Fruit fly (Drosophila melanogaster) whole organism, embryonic: ENCODE results near the gene Dh44.

Source experiments
- Asciz ChIP-seq: fragments of 200-800 bp; sonication (Bioruptor generic); optimal IDR thresholded peaks from 2 replicates; lab custom pipeline; 2017; ENCODE audit warnings: missing biosample characterization, mild to moderate bottlenecking, missing genetic modification characterization, missing genetic modification reagents
- Bdp1 ChIP-seq: fragments of 200-800 bp; sonication (Bioruptor generic); optimal IDR thresholded peaks from 3 replicates; lab custom pipeline; 2016; ENCODE audit warnings: missing biosample characterization, missing genetic modification characterization
- CG10267 ChIP-seq: fragments of 200-800 bp; sonication (Bioruptor generic); optimal IDR thresholded peaks from 2 replicates; lab custom pipeline; 2018; ENCODE audit warnings: missing biosample characterization, mild to moderate bottlenecking, missing genetic modification characterization, moderate library complexity
- CG10959 ChIP-seq: fragments of 200-800 bp; sonication (Bioruptor generic); IDR thresholded peaks from 2 replicates; pipeline ENCODE4 v1.3.6; 2022; ENCODE audit warnings: missing biosample characterization, missing genetic modification characterization
- CG11456 ChIP-seq: fragments of 200-800 bp; sonication (Bioruptor generic); IDR thresholded peaks from 3 replicates; pipeline ENCODE4 v1.3.6; 2022; ENCODE audit warnings: missing biosample characterization, missing genetic modification characterization
- CG12104 ChIP-seq: fragments of 200-800 bp; sonication (Bioruptor generic); optimal IDR thresholded peaks from 3 replicates; lab custom pipeline; 2016; ENCODE audit warnings: missing biosample characterization, missing genetic modification characterization
- CG13123 ChIP-seq: fragments of 200-800 bp; sonication (Bioruptor generic); optimal IDR thresholded peaks from 2 replicates; lab custom pipeline; 2016; ENCODE audit warnings: missing biosample characterization, missing genetic modification characterization
- CG13424 ChIP-seq: fragments of 200-800 bp; sonication (Bioruptor generic); optimal IDR thresholded peaks from 2 replicates; lab custom pipeline; 2019; ENCODE audit warnings: missing biosample characterization, mild to moderate bottlenecking, missing genetic modification characterization, moderate library complexity
- CG13624 ChIP-seq: fragments of 200-800 bp; sonication (Bioruptor generic); optimal IDR thresholded peaks from 2 replicates; lab custom pipeline; 2016; ENCODE audit warnings: missing biosample characterization, missing genetic modification characterization
- CG14667 ChIP-seq: fragments of 200-800 bp; sonication (Bioruptor generic); IDR thresholded peaks from 2 replicates; pipeline ENCODE4 v1.3.6; 2022; ENCODE audit warnings: missing biosample characterization, missing genetic modification characterization
- CG16815 ChIP-seq: fragments of 200-800 bp; sonication (Bioruptor generic); optimal IDR thresholded peaks from 3 replicates; lab custom pipeline; 2017; ENCODE audit warnings: missing biosample characterization, mild to moderate bottlenecking, missing genetic modification characterization
- CG16863 ChIP-seq: fragments of 200-800 bp; sonication (Bioruptor generic); optimal IDR thresholded peaks from 3 replicates; lab custom pipeline; 2016; ENCODE audit warnings: missing biosample characterization, missing genetic modification characterization
- CG18476 ChIP-seq: fragments of 200-800 bp; sonication (Bioruptor generic); optimal IDR thresholded peaks from 2 replicates; lab custom pipeline; 2016; ENCODE audit warnings: missing biosample characterization, mild to moderate bottlenecking, missing genetic modification characterization
- CG5953 ChIP-seq: fragments of 200-800 bp; sonication (Bioruptor generic); IDR thresholded peaks from 2 replicates; pipeline ENCODE4 v1.3.6; 2022; ENCODE audit warnings: missing biosample characterization, missing genetic modification characterization
- CG6254 ChIP-seq: fragments of 200-800 bp; sonication (Bioruptor generic); optimal IDR thresholded peaks from 3 replicates; lab custom pipeline; 2017; ENCODE audit warnings: mild to moderate bottlenecking, missing biosample characterization, missing genetic modification reagents, missing genetic modification characterization
- CG6689 ChIP-seq: fragments of 200-800 bp; sonication (Bioruptor generic); IDR thresholded peaks from 2 replicates; pipeline ENCODE4 v1.3.6; 2022; ENCODE audit warnings: missing biosample characterization, missing genetic modification characterization
- CG7271 ChIP-seq: fragments of 200-800 bp; sonication (Bioruptor generic); optimal IDR thresholded peaks from 2 replicates; lab custom pipeline; 2018; ENCODE audit warnings: missing biosample characterization, mild to moderate bottlenecking, missing genetic modification characterization, moderate library complexity
- CG8924 ChIP-seq: fragments of 200-800 bp; optimal IDR thresholded peaks from 3 replicates; lab custom pipeline; 2019; ENCODE audit warnings: missing biosample characterization, mild to moderate bottlenecking, missing genetic modification characterization, moderate library complexity
- CG9609 ChIP-seq: fragments of 200-800 bp; sonication (Bioruptor generic); optimal IDR thresholded peaks from 3 replicates; lab custom pipeline; 2016; ENCODE audit warnings: missing biosample characterization, missing genetic modification characterization
- CoRest ChIP-seq: fragments of 200-800 bp; sonication (Bioruptor generic); optimal IDR thresholded peaks from 3 replicates; lab custom pipeline; 2018; ENCODE audit warnings: missing biosample characterization, mild to moderate bottlenecking, missing genetic modification characterization, moderate library complexity
- D ChIP-seq, 2 experiments: fragments of 200-800 bp in 1 of 2; fragments of >200 bp in 1 of 2; sonication (Bioruptor generic) in 1 of 2; optimal IDR thresholded peaks; 2 replicates in 1 of 2; 3 replicates in 1 of 2; lab custom pipeline; 2017; ENCODE audit warnings: mild to moderate bottlenecking in 1 of 2, missing biosample characterization in 1 of 2, missing genetic modification characterization in 1 of 2, missing genetic modification reagents in 1 of 2
- D19A ChIP-seq: fragments of 200-800 bp; optimal IDR thresholded peaks from 3 replicates; lab custom pipeline; 2019; ENCODE audit warnings: missing biosample characterization, mild to moderate bottlenecking, missing genetic modification characterization, moderate library complexity
- Dfd ChIP-seq, 2 experiments: fragments of >200 bp; optimal IDR thresholded peaks; 2 replicates each; lab custom pipeline; 2017; ENCODE audit warnings: missing biosample characterization in 2 of 2, missing genetic modification characterization in 2 of 2
- H15 ChIP-seq: fragments of 200-800 bp; sonication (Bioruptor generic); IDR thresholded peaks from 3 replicates; pipeline ENCODE4 v1.3.6; 2022; ENCODE audit warnings: missing biosample characterization, missing genetic modification characterization
- H2.0 ChIP-seq: fragments of 200-800 bp; sonication (Bioruptor generic); IDR thresholded peaks from 2 replicates; pipeline ENCODE4 v1.3.6; 2022; ENCODE audit warnings: missing biosample characterization, missing genetic modification characterization
- Hr51 ChIP-seq, 2 experiments: fragments of 200-800 bp; sonication (Bioruptor generic); optimal IDR thresholded peaks; 2 replicates in 1 of 2; 3 replicates in 1 of 2; lab custom pipeline; 2016 to 2018; ENCODE audit warnings: missing biosample characterization in 2 of 2, missing genetic modification characterization in 2 of 2, mild to moderate bottlenecking in 1 of 2, moderate library complexity in 1 of 2
- Hsf ChIP-seq: fragments of 200-800 bp; sonication (Bioruptor generic); optimal IDR thresholded peaks from 3 replicates; lab custom pipeline; 2016; ENCODE audit warnings: missing biosample characterization, missing genetic modification characterization
- Myb ChIP-seq: fragments of 200-800 bp; sonication (Bioruptor generic); optimal IDR thresholded peaks from 2 replicates; lab custom pipeline; 2016; ENCODE audit warnings: missing biosample characterization, missing genetic modification characterization
- Neu2 ChIP-seq: fragments of 200-800 bp; sonication (Bioruptor generic); optimal IDR thresholded peaks from 3 replicates; lab custom pipeline; 2016; ENCODE audit warnings: missing biosample characterization, missing genetic modification characterization, borderline replicate concordance
- Oli ChIP-seq: fragments of 200-800 bp; sonication (Bioruptor generic); optimal IDR thresholded peaks from 2 replicates; lab custom pipeline; 2018; ENCODE audit warnings: missing biosample characterization, mild to moderate bottlenecking, missing genetic modification characterization, moderate library complexity
- Pdp1 ChIP-seq, 2 experiments: fragments of 200-800 bp; sonication (Bioruptor generic); optimal IDR thresholded peaks; 3 replicates each; lab custom pipeline; 2016; ENCODE audit warnings: missing biosample characterization in 2 of 2, missing genetic modification characterization in 2 of 2, mild to moderate bottlenecking in 1 of 2, moderate library complexity in 1 of 2
- bigmax ChIP-seq: fragments of 200-800 bp; sonication (Bioruptor generic); optimal IDR thresholded peaks from 2 replicates; lab custom pipeline; 2018; ENCODE audit warnings: missing biosample characterization, mild to moderate bottlenecking, missing genetic modification characterization
- bowl ChIP-seq: fragments of 200-800 bp; sonication (Bioruptor generic); IDR thresholded peaks from 2 replicates; pipeline ENCODE4 v1.3.6; 2022; ENCODE audit warnings: missing biosample characterization, missing genetic modification characterization
- cato ChIP-seq: fragments of 200-800 bp; sonication (Bioruptor generic); optimal IDR thresholded peaks from 2 replicates; lab custom pipeline; 2016; ENCODE audit warnings: missing biosample characterization, missing genetic modification characterization, borderline replicate concordance
- dmrt99B ChIP-seq: fragments of 200-800 bp; sonication (Bioruptor generic); optimal IDR thresholded peaks from 2 replicates; lab custom pipeline; 2018; ENCODE audit warnings: missing biosample characterization, mild to moderate bottlenecking, missing genetic modification characterization, moderate library complexity
- fd102C ChIP-seq: fragments of 200-800 bp; sonication (Bioruptor generic); optimal IDR thresholded peaks from 2 replicates; lab custom pipeline; 2018; ENCODE audit warnings: missing biosample characterization, mild to moderate bottlenecking, missing genetic modification characterization, moderate library complexity
- gem ChIP-seq: fragments of 200-800 bp; sonication (Bioruptor generic); optimal IDR thresholded peaks from 2 replicates; lab custom pipeline; 2019; ENCODE audit warnings: missing biosample characterization, mild to moderate bottlenecking, missing genetic modification characterization, moderate library complexity
- gsb-n ChIP-seq: fragments of 200-800 bp; sonication (Bioruptor generic); optimal IDR thresholded peaks from 3 replicates; lab custom pipeline; 2018; ENCODE audit warnings: missing biosample characterization, mild to moderate bottlenecking, missing genetic modification characterization
- hb ChIP-seq: fragments of 200-800 bp; sonication (Bioruptor generic); IDR thresholded peaks from 3 replicates; pipeline ENCODE4 v1.3.6; 2022; ENCODE audit warnings: missing biosample characterization, missing genetic modification characterization; ENCODE audit not compliant: partially characterized antibody
- nmo ChIP-seq: fragments of 200-800 bp; sonication (Bioruptor generic); optimal IDR thresholded peaks from 2 replicates; lab custom pipeline; 2018; ENCODE audit warnings: missing biosample characterization, mild to moderate bottlenecking, missing genetic modification characterization, moderate library complexity
- pros ChIP-seq: fragments of 200-800 bp; sonication (Bioruptor generic); optimal IDR thresholded peaks from 3 replicates; lab custom pipeline; 2019; ENCODE audit warnings: missing biosample characterization, mild to moderate bottlenecking, missing genetic modification characterization, moderate library complexity
- pzg ChIP-seq: fragments of 200-800 bp; sonication (Bioruptor generic); optimal IDR thresholded peaks from 3 replicates; lab custom pipeline; 2018; ENCODE audit warnings: missing biosample characterization, mild to moderate bottlenecking, missing genetic modification characterization, moderate library complexity
- sc ChIP-seq, 3 experiments: fragments of >200 bp in 2 of 3; fragments of 200-800 bp in 1 of 3; sonication (Bioruptor generic) in 1 of 3; optimal IDR thresholded peaks; 2 replicates in 2 of 3; 3 replicates in 1 of 3; lab custom pipeline; 2017; ENCODE audit warnings: mild to moderate bottlenecking in 1 of 3, missing biosample characterization in 1 of 3, missing genetic modification characterization in 1 of 3, missing genetic modification reagents in 1 of 3
- sisA ChIP-seq: fragments of 200-800 bp; sonication (Bioruptor generic); IDR thresholded peaks from 2 replicates; pipeline ENCODE4 v1.3.6; 2022; ENCODE audit warnings: missing biosample characterization, missing genetic modification characterization
- slbo ChIP-seq: fragments of 200-800 bp; sonication (Bioruptor generic); IDR thresholded peaks from 2 replicates; pipeline ENCODE4 v1.3.6; 2022; ENCODE audit warnings: missing biosample characterization, missing genetic modification characterization
- tin ChIP-seq: fragments of 200-800 bp; sonication (Bioruptor generic); optimal IDR thresholded peaks from 3 replicates; lab custom pipeline; 2016; ENCODE audit warnings: missing biosample characterization, missing genetic modification characterization
- ttk ChIP-seq: fragments of 200-800 bp; sonication (Bioruptor generic); IDR thresholded peaks from 2 replicates; pipeline ENCODE4 v2.1.2; 2022; ENCODE audit warnings: missing biosample characterization, missing genetic modification characterization
- unpg ChIP-seq: fragments of 200-800 bp; sonication (Bioruptor generic); optimal IDR thresholded peaks from 3 replicates; lab custom pipeline; 2018; ENCODE audit warnings: missing biosample characterization, mild to moderate bottlenecking, missing genetic modification characterization, moderate library complexity
- zf30C ChIP-seq: fragments of 200-800 bp; sonication (Bioruptor generic); optimal IDR thresholded peaks from 3 replicates; lab custom pipeline; 2018; ENCODE audit warnings: missing biosample characterization, mild to moderate bottlenecking, missing genetic modification characterization

The Dh44 gene

dm6 chr3R:9605084-9605483, 32.9 kb upstream of the Dh44 start:
- TF ChIP-seq Asciz, result no peak
- peak; percentile 40 for TF ChIP-seq CG8924 (tag; lab: Kevin White, UChicago)
- TF ChIP-seq CG9609 (GFP tag; lab: Kevin White, UChicago), result peak; percentile 10
- no peak for TF ChIP-seq sc (optimal IDR thresholded peaks at IDR 0.05; lab: Kevin White, UChicago)
- peak; percentile 26 for TF ChIP-seq sc (GFP tag; optimal IDR thresholded peaks at IDR 0.05; lab: Kevin White, UChicago)
- no peak for TF ChIP-seq bowl (GFP tag; lab: Robert Waterston, UW)
- TF ChIP-seq gem (tag; lab: Kevin White, UChicago), result peak; percentile 58
- TF ChIP-seq CG18476, result peak; percentile 3
- no peak for TF ChIP-seq CG12104 (GFP tag; lab: Kevin White, UChicago)
- TF ChIP-seq CG6689 (GFP tag; lab: Robert Waterston, UW), result peak; percentile 55; the same call in 1 of the 2 replicates
- 0 out of 3 replicates have a peak, but pooled peaks have one; percentile 36 for TF ChIP-seq H15 (GFP tag; lab: Robert Waterston, UW)
- TF ChIP-seq Pdp1 (GFP tag; optimal IDR thresholded peaks at IDR 0.05; lab: Kevin White, UChicago), result peak; percentile 24 to 48
- no peak for TF ChIP-seq sisA (GFP tag; lab: Robert Waterston, UW)
- TF ChIP-seq D (optimal IDR thresholded peaks at IDR 0.05; lab: Kevin White, UChicago), result no peak
- peak; percentile 51 for TF ChIP-seq D (GFP tag; optimal IDR thresholded peaks at IDR 0.05; lab: Kevin White, UChicago)
- TF ChIP-seq CG13424 (tag; lab: Kevin White, UChicago), result peak; percentile 8
- TF ChIP-seq cato (GFP tag; lab: Kevin White, UChicago), result no peak
- TF ChIP-seq H2.0 (GFP tag; lab: Robert Waterston, UW), result no peak
- TF ChIP-seq CG14667, result peak; percentile 18; the same call in 1 of the 2 replicates
- no peak for TF ChIP-seq Myb (GFP tag; lab: Kevin White, UChicago)
- TF ChIP-seq tin (GFP tag; lab: Kevin White, UChicago), result peak; percentile 57
- peak; percentile 13 for TF ChIP-seq dmrt99B (tag; lab: Kevin White, UChicago)
- TF ChIP-seq CG10267 (tag; lab: Kevin White, UChicago), result peak; percentile 52
- TF ChIP-seq CG10959 (GFP tag; lab: Robert Waterston, UW), result peak; percentile 61
- no peak for TF ChIP-seq Bdp1 (GFP tag; lab: Kevin White, UChicago)
- TF ChIP-seq CG5953, result no peak
- TF ChIP-seq CG11456, result no peak
- peak; percentile 38 for TF ChIP-seq unpg (GFP tag; lab: Kevin White, UChicago)
- TF ChIP-seq nmo, result peak; percentile 63
- TF ChIP-seq Oli (tag; lab: Kevin White, UChicago), result peak; percentile 4
- peak; percentile 38 for TF ChIP-seq pros (GFP tag; lab: Kevin White, UChicago)
- peak; percentile 35 for TF ChIP-seq fd102C (GFP tag; lab: Kevin White, UChicago)
- peak; percentile 20 for TF ChIP-seq CG16815 (GFP tag; lab: Kevin White, UChicago)
- TF ChIP-seq CG6254 (GFP tag; lab: Kevin White, UChicago), result peak; percentile 54
- no peak for TF ChIP-seq CG7271 (tag; lab: Kevin White, UChicago)
- TF ChIP-seq hb, result no peak
- TF ChIP-seq D19A, result peak; percentile 50
- TF ChIP-seq Neu2 (GFP tag; lab: Kevin White, UChicago), result peak; percentile 13
- no peak for TF ChIP-seq Hr51 (GFP tag; optimal IDR thresholded peaks at IDR 0.05; lab: Kevin White, UChicago)
- TF ChIP-seq bigmax, result no peak
- TF ChIP-seq zf30C (GFP tag; lab: Kevin White, UChicago), result peak; percentile 77
- TF ChIP-seq CoRest (tag; lab: Kevin White, UChicago), result peak; percentile 28
- TF ChIP-seq CG13123 (GFP tag; lab: Kevin White, UChicago), result no peak
- no peak for TF ChIP-seq pzg (GFP tag; lab: Kevin White, UChicago)
- TF ChIP-seq CG13624, result no peak
- no peak for TF ChIP-seq ttk (GFP tag; lab: Robert Waterston, UW)
- TF ChIP-seq slbo (GFP tag; lab: Robert Waterston, UW), result 0 out of 2 replicates have a peak, but pooled peaks have one; percentile 3
- peak; percentile 23 for TF ChIP-seq CG16863 (GFP tag; lab: Kevin White, UChicago)
- TF ChIP-seq Dfd (GFP tag; optimal IDR thresholded peaks at IDR 0.05; lab: Kevin White, UChicago), result no peak
- peak; percentile 21 for TF ChIP-seq Hsf (GFP tag; lab: Kevin White, UChicago)
- TF ChIP-seq gsb-n, result peak; percentile 62
